Worm (Caenorhabditis elegans) whole organism, L1 larva: ENCODE results near the gene K04C2.7.
A peak's percentile ranks its signal among the peaks of the same experiment; 100 is the strongest.

Source experiments
- C04F5.9 ChIP-seq: sonication (generic microtip); optimal IDR thresholded peaks from 2 replicates; lab custom pipeline; 2016; ENCODE audit warnings: missing genetic modification characterization, missing compliant biosample characterization
- C16A3.4 ChIP-seq: fragments of 150-350 bp; optimal IDR thresholded peaks from 2 replicates; lab custom pipeline; 2014; ENCODE audit warnings: missing biosample characterization, missing genetic modification characterization
- aha-1 ChIP-seq: fragments of 150-350 bp; optimal IDR thresholded peaks from 2 replicates; lab custom pipeline; 2014; ENCODE audit warnings: missing biosample characterization, missing genetic modification characterization
- alr-1 ChIP-seq: fragments of 200-800 bp; sonication (Bioruptor generic); optimal IDR thresholded peaks from 2 replicates; lab custom pipeline; 2018; ENCODE audit warnings: borderline replicate concordance, mild to moderate bottlenecking, missing genetic modification characterization, missing compliant biosample characterization
- ama-1 ChIP-seq: fragments of 150-350 bp; optimal IDR thresholded peaks from 2 replicates; lab custom pipeline; 2014
- blmp-1 ChIP-seq: fragments of 150-350 bp; optimal IDR thresholded peaks from 2 replicates; lab custom pipeline; 2014; ENCODE audit warnings: missing biosample characterization, missing genetic modification characterization
- ceh-8 ChIP-seq: fragments of 200-800 bp; sonication (Bioruptor generic); optimal IDR thresholded peaks from 2 replicates; lab custom pipeline; 2018; ENCODE audit warnings: mild to moderate bottlenecking, missing genetic modification characterization, moderate library complexity, missing compliant biosample characterization
- ceh-82 ChIP-seq, 3 experiments: fragments of 150-350 bp in 1 of 3; sonication (generic microtip) in 2 of 3; optimal IDR thresholded peaks; 2 replicates each; lab custom pipeline; 2014 to 2017; ENCODE audit warnings: missing biosample characterization in 3 of 3, missing genetic modification characterization in 3 of 3
- ces-1 ChIP-seq: fragments of 150-350 bp; optimal IDR thresholded peaks from 2 replicates; lab custom pipeline; 2014; ENCODE audit warnings: missing biosample characterization, missing genetic modification reagents, missing genetic modification characterization
- dpl-1 ChIP-seq, 3 experiments: fragments of 150-350 bp in 2 of 3; sonication (generic microtip) in 1 of 3; optimal IDR thresholded peaks; 2 replicates each; lab custom pipeline; 2014 to 2017; ENCODE audit warnings: missing biosample characterization in 3 of 3, missing genetic modification characterization in 3 of 3, missing genetic modification reagents in 3 of 3
- efl-1 ChIP-seq, 4 experiments: fragments of 150-350 bp; optimal IDR thresholded peaks in 3 of 4; peaks in 1 of 4; 1 replicate in 1 of 4; 2 replicates in 3 of 4; lab custom pipeline; 2014; ENCODE audit warnings: missing biosample characterization in 2 of 4, missing genetic modification characterization in 2 of 4, missing genetic modification reagents in 2 of 4
- efl-3 ChIP-seq: fragments of 200-800 bp; sonication (Bioruptor generic); optimal IDR thresholded peaks from 2 replicates; lab custom pipeline; 2018; ENCODE audit warnings: mild to moderate bottlenecking, missing genetic modification characterization, missing compliant biosample characterization
- elt-2 ChIP-seq: sonication (generic microtip); optimal IDR thresholded peaks from 2 replicates; lab custom pipeline; 2016; ENCODE audit warnings: missing genetic modification characterization, mild to moderate bottlenecking, inconsistent platforms, missing compliant biosample characterization, missing genetic modification reagents
- elt-3 ChIP-seq, 6 experiments: fragments of 150-350 bp in 1 of 6; sonication (generic microtip); optimal IDR thresholded peaks; 2 replicates each; lab custom pipeline; 2017 to 2018; ENCODE audit warnings: missing biosample characterization in 6 of 6, missing genetic modification characterization in 6 of 6, inconsistent platforms in 1 of 6
- ets-5 ChIP-seq: fragments of 200-800 bp; sonication (Bioruptor generic); IDR thresholded peaks from 2 replicates; pipeline ENCODE4 v1.3.6; 2022; ENCODE audit warnings: missing genetic modification characterization, missing compliant biosample characterization
- hlh-17 ChIP-seq: fragments of 200-800 bp; sonication (Bioruptor generic); optimal IDR thresholded peaks from 2 replicates; lab custom pipeline; 2018; ENCODE audit warnings: missing genetic modification characterization, mild to moderate bottlenecking, missing compliant biosample characterization, moderate library complexity, borderline replicate concordance
- hpl-2 ChIP-seq: fragments of 150-350 bp; optimal IDR thresholded peaks from 2 replicates; lab custom pipeline; 2014; ENCODE audit warnings: missing biosample characterization, missing genetic modification reagents, missing genetic modification characterization
- irx-1 ChIP-seq: sonication (generic microtip); optimal IDR thresholded peaks from 2 replicates; lab custom pipeline; 2016; ENCODE audit warnings: missing genetic modification characterization, missing compliant biosample characterization
- isw-1 ChIP-seq: fragments of 200-800 bp; sonication (Bioruptor generic); IDR thresholded peaks from 2 replicates; pipeline ENCODE4 v1.3.6; 2022; ENCODE audit warnings: missing genetic modification characterization, missing compliant biosample characterization
- jun-1 ChIP-seq: fragments of 150-350 bp; optimal IDR thresholded peaks from 2 replicates; lab custom pipeline; 2014; ENCODE audit warnings: missing biosample characterization, missing genetic modification reagents, missing genetic modification characterization
- lin-14 ChIP-seq: fragments of 200-800 bp; sonication (Bioruptor generic); optimal IDR thresholded peaks from 2 replicates; lab custom pipeline; 2018; ENCODE audit warnings: mild to moderate bottlenecking, missing genetic modification characterization, moderate library complexity, missing compliant biosample characterization
- lin-15B ChIP-seq: fragments of 150-350 bp; sonication (generic microtip); optimal IDR thresholded peaks from 3 replicates; lab custom pipeline; 2014; ENCODE audit warnings: missing biosample characterization, missing genetic modification characterization
- lin-35 ChIP-seq, 2 experiments: fragments of 150-350 bp; optimal IDR thresholded peaks; 2 replicates each; lab custom pipeline; 2014; ENCODE audit warnings: missing biosample characterization in 2 of 2, missing genetic modification characterization in 2 of 2, missing genetic modification reagents in 2 of 2
- lin-39 ChIP-seq: fragments of 150-350 bp; optimal IDR thresholded peaks from 2 replicates; lab custom pipeline; 2014; ENCODE audit warnings: missing biosample characterization, missing genetic modification reagents, missing genetic modification characterization
- lsy-2 ChIP-seq, 2 experiments: fragments of 150-350 bp; optimal IDR thresholded peaks; 2 replicates each; lab custom pipeline; 2014; ENCODE audit warnings: missing biosample characterization in 2 of 2, missing genetic modification characterization in 2 of 2
- mef-2 ChIP-seq: fragments of 150-350 bp; optimal IDR thresholded peaks from 2 replicates; lab custom pipeline; 2014; ENCODE audit warnings: missing biosample characterization, missing genetic modification characterization
- nhr-20 ChIP-seq: sonication (generic microtip); optimal IDR thresholded peaks from 2 replicates; lab custom pipeline; 2016; ENCODE audit warnings: mild to moderate bottlenecking, missing genetic modification characterization, missing compliant biosample characterization
- nhr-71 ChIP-seq: sonication (generic microtip); optimal IDR thresholded peaks from 2 replicates; lab custom pipeline; 2016; ENCODE audit warnings: mild to moderate bottlenecking, missing genetic modification characterization, moderate library complexity, missing compliant biosample characterization
- nhr-85 ChIP-seq: sonication (generic microtip); peaks from one replicate; lab custom pipeline; 2016; ENCODE audit warnings: missing genetic modification characterization, inconsistent platforms, missing compliant biosample characterization
- nhr-90 ChIP-seq: sonication (generic microtip); optimal IDR thresholded peaks from 2 replicates; lab custom pipeline; 2016; ENCODE audit warnings: mild to moderate bottlenecking, missing genetic modification characterization, missing compliant biosample characterization; ENCODE audit not compliant: poor library complexity
- pax-3 ChIP-seq: fragments of 200-800 bp; sonication (Bioruptor generic); optimal IDR thresholded peaks from 2 replicates; lab custom pipeline; 2018; ENCODE audit warnings: mild to moderate bottlenecking, missing genetic modification characterization, moderate library complexity, missing compliant biosample characterization
- pqm-1 ChIP-seq: sonication (generic microtip); optimal IDR thresholded peaks from 3 replicates; lab custom pipeline; 2017; ENCODE audit warnings: missing biosample characterization, missing genetic modification characterization
- rnt-1 ChIP-seq: sonication (generic microtip); optimal IDR thresholded peaks from 2 replicates; lab custom pipeline; 2016; ENCODE audit warnings: mild to moderate bottlenecking, missing genetic modification characterization, moderate library complexity, missing compliant biosample characterization
- skn-1 ChIP-seq: fragments of 150-350 bp; optimal IDR thresholded peaks from 2 replicates; lab custom pipeline; 2014; ENCODE audit warnings: missing biosample characterization, missing genetic modification characterization
- sptf-1 ChIP-seq: fragments of 150-350 bp; optimal IDR thresholded peaks from 2 replicates; lab custom pipeline; 2014; ENCODE audit warnings: missing biosample characterization, missing genetic modification characterization
- tlp-1 ChIP-seq: fragments of 150-350 bp; optimal IDR thresholded peaks from 2 replicates; lab custom pipeline; 2014; ENCODE audit warnings: missing biosample characterization, missing genetic modification characterization
- unc-130 ChIP-seq: fragments of 150-350 bp; optimal IDR thresholded peaks from 2 replicates; lab custom pipeline; 2017; ENCODE audit warnings: missing biosample characterization, missing genetic modification characterization, inconsistent platforms
- unc-30 ChIP-seq: sonication (generic microtip); optimal IDR thresholded peaks from 2 replicates; lab custom pipeline; 2017; ENCODE audit warnings: missing biosample characterization, missing genetic modification characterization
- unc-86 ChIP-seq: sonication (generic microtip); optimal IDR thresholded peaks from 2 replicates; lab custom pipeline; 2016; ENCODE audit warnings: missing genetic modification characterization, missing compliant biosample characterization
- vab-15 ChIP-seq: sonication (generic microtip); optimal IDR thresholded peaks from 2 replicates; lab custom pipeline; 2017; ENCODE audit warnings: missing genotype, mild to moderate bottlenecking, missing genetic modification characterization, missing compliant biosample characterization
- zag-1 ChIP-seq: fragments of 150-350 bp; optimal IDR thresholded peaks from 2 replicates; lab custom pipeline; 2014; ENCODE audit warnings: missing biosample characterization, missing genetic modification characterization
- ztf-4 ChIP-seq: fragments of 150-350 bp; optimal IDR thresholded peaks from 2 replicates; lab custom pipeline; 2014; ENCODE audit warnings: missing biosample characterization, missing genetic modification characterization

Gene K04C2.7

DNA sequence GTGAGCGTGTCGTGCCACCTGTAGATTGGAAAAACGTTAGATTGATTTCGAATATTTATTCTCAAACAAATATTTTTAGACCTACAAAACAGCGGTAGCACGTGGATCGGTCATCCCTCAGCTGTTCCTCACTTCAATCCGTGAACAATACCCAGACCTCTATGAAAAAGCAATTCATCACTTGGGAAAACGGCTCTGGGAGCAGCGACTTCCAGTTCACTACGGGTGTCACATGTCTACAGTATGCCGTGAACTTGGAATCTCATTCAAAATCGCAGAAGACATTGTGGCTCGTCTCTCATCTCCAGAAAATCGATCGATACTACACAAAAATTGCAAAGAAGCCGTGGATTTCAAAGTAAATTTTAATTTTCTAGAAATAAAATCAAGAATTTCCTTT lies 23.6 kb downstream of the K04C2.7 start:
- TF ChIP-seq elt-2 (tag; lab: Kevin White, UChicago), result no peak
- no peak for TF ChIP-seq zag-1 (tag; lab: Kevin White, UChicago)
- TF ChIP-seq aha-1 (tag; lab: Kevin White, UChicago), result no peak
- no peak for TF ChIP-seq tlp-1
- TF ChIP-seq unc-30, result no peak
- TF ChIP-seq nhr-90 (tag; lab: Kevin White, UChicago), result no peak
- TF ChIP-seq elt-3 (tag; optimal IDR thresholded peaks at IDR 0.05; lab: Kevin White, UChicago), result no peak
- TF ChIP-seq ceh-8 (GFP tag; lab: Kevin White, UChicago), result no peak
- TF ChIP-seq nhr-71 (tag; lab: Kevin White, UChicago), result no peak
- no peak for TF ChIP-seq skn-1 (tag; lab: Kevin White, UChicago)
- TF ChIP-seq efl-3 (GFP tag; lab: Kevin White, UChicago), result no peak
- no peak for TF ChIP-seq hpl-2
- TF ChIP-seq ceh-82 (tag; optimal IDR thresholded peaks at IDR 0.05; lab: Kevin White, UChicago), result no peak
- no peak for TF ChIP-seq mef-2 (tag; lab: Kevin White, UChicago)
- no peak for TF ChIP-seq lin-15B (tag; lab: Kevin White, UChicago)
- no peak for TF ChIP-seq blmp-1 (tag; lab: Kevin White, UChicago)
- no peak for TF ChIP-seq efl-1 (optimal IDR thresholded peaks at IDR 0.05; lab: Kevin White, UChicago)
- peak in 1 of 2 experiments; percentile 58 for TF ChIP-seq efl-1 (GFP tag; optimal IDR thresholded peaks at IDR 0.05 in 1 of 2; lab: Kevin White, UChicago)
- TF ChIP-seq pqm-1 (tag; lab: Kevin White, UChicago), result no peak
- no peak for TF ChIP-seq ztf-4 (tag; lab: Kevin White, UChicago)
- TF ChIP-seq lsy-2 (tag; optimal IDR thresholded peaks at IDR 0.05; lab: Kevin White, UChicago), result peak in 1 of 2 experiments; percentile 51
- TF ChIP-seq nhr-85 (tag; lab: Kevin White, UChicago), result no peak
- TF ChIP-seq lin-14 (GFP tag; lab: Kevin White, UChicago), result peak; percentile 6
- TF ChIP-seq alr-1 (tag; lab: Kevin White, UChicago), result no peak
- TF ChIP-seq rnt-1, result peak; percentile 52
- TF ChIP-seq nhr-20 (tag; lab: Kevin White, UChicago), result no peak
- TF ChIP-seq isw-1, result no peak

- TF ChIP-seq sptf-1 (tag; lab: Kevin White, UChicago) (no peak), lin-15B (tag; lab: Kevin White, UChicago) (no peak), unc-130 (tag; lab: Kevin White, UChicago) (peak; percentile 10)
- TF ChIP-seq, all 84 proteins: peak for 1
Observed at ce11 chrIII:6906409-6906808, 25.5 kb downstream of the K04C2.7 start, which contains the start of gene T07E3.2. TSS of gene T07E3.2 (plus strand) at chrIII:6906709.

ce11 chrIII:6912381-6912780 lies 31.5 kb downstream of the K04C2.7 start, which contains the start of gene pdf-1:
TSS of gene pdf-1 (minus strand) at chrIII:6912481.
- peak; percentile 2 for TF ChIP-seq lin-14 (GFP tag; lab: Kevin White, UChicago)
- no peak for TF ChIP-seq lin-35 (GFP tag; optimal IDR thresholded peaks at IDR 0.05; lab: Kevin White, UChicago)

- peak; percentile 6 for TF ChIP-seq unc-86
- peak; percentile 62 for TF ChIP-seq lin-14 (GFP tag; lab: Kevin White, UChicago)
- TF ChIP-seq nhr-71 (tag; lab: Kevin White, UChicago), result peak; percentile 3
- TF ChIP-seq unc-30, result no peak
- TF ChIP-seq, all 84 proteins: peak for 3
Observed at ce11 chrIII:6914840-6915239, 33.9 kb downstream of the K04C2.7 start.

DNA sequence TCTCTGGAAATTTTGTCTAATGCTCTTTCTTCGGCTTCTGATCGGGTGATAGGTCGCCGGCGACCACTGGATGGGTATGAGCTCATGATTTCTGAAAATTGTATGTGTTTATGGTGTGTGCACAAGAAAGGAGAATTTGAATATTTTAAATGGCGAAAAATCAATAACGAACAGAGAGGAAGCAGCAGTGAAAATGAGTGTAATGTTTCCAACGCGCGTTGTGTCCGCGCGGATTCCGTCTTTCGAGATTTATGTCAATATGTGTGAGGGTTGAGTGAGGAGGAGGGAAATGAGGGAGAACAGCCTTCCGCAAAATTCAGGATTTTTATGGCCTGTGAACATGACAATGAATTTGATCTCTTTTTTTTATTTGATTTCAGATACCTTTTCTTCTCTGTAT lies 47.8 kb downstream of the K04C2.7 start, which contains the start of gene flap-1:
Gene flap-1, minus strand, starts transcription at position 101 of the 400 bp plus-strand sequence.
- TF ChIP-seq lin-15B (tag; lab: Kevin White, UChicago) (no peak), dpl-1 (GFP tag; optimal IDR thresholded peaks at IDR 0.05; lab: Kevin White, UChicago) (no peak), C16A3.4 (tag; lab: Kevin White, UChicago) (no peak), ama-1 (lab: Kevin White, UChicago) (no peak), jun-1 (no peak), ces-1 (GFP tag; lab: Kevin White, UChicago) (no peak), blmp-1 (tag; lab: Kevin White, UChicago) (no peak), hlh-17 (GFP tag; lab: Kevin White, UChicago) (no peak), vab-15 (no peak), pax-3 (tag; lab: Kevin White, UChicago) (no peak), C04F5.9 (tag; lab: Kevin White, UChicago) (no peak), nhr-90 (tag; lab: Kevin White, UChicago) (no peak), alr-1 (tag; lab: Kevin White, UChicago) (no peak), nhr-71 (tag; lab: Kevin White, UChicago) (no peak), unc-86 (no peak), nhr-85 (tag; lab: Kevin White, UChicago) (no peak), lin-39 (tag; lab: Kevin White, UChicago) (no peak), hpl-2 (no peak), irx-1 (tag; lab: Kevin White, UChicago) (no peak), ets-5 (GFP tag; lab: Robert Waterston, UW) (no peak)
